Worm (Caenorhabditis elegans) whole organism, midembryonic: ENCODE results near the gene C16C8.14.

Experiments used
- cog-1 ChIP-seq: sonication (generic microtip); optimal IDR thresholded peaks from 2 replicates; lab custom pipeline; 2016; ENCODE audit warnings: missing genetic modification characterization, missing compliant biosample characterization
- ztf-29 ChIP-seq: fragments of 200-800 bp; sonication (Bioruptor generic); IDR thresholded peaks from 2 replicates; pipeline ENCODE4 v1.3.6; 2022; ENCODE audit warnings: missing genetic modification reagents, missing genetic modification characterization, missing compliant biosample characterization

ce11 chrII:3472316-3472715 lies 22.7 kb downstream of the C16C8.14 start, which contains the start of gene Y49F6B.12:
- TF ChIP-seq ztf-29 (no peak), cog-1 (no peak)
